Fruit fly (Drosophila melanogaster) whole organism, prepupa: ENCODE results near the gene Sfp24C1.

Source experiments
- Blimp-1 ChIP-seq: fragments of 200-800 bp; sonication (Bioruptor generic); optimal IDR thresholded peaks from 3 replicates; lab custom pipeline; 2017; ENCODE audit warnings: missing biosample characterization, missing genetic modification characterization, mild to moderate bottlenecking, moderate library complexity, missing genetic modification reagents
- CG10631 ChIP-seq: fragments of 200-800 bp; sonication (Bioruptor generic); optimal IDR thresholded peaks from 2 replicates; lab custom pipeline; 2016; ENCODE audit warnings: missing biosample characterization, missing genetic modification characterization
- CG11294 ChIP-seq: fragments of 200-800 bp; sonication (Bioruptor generic); IDR thresholded peaks from 2 replicates; pipeline ENCODE4 v1.3.6; 2022; ENCODE audit warnings: missing biosample characterization, missing genetic modification characterization
- CG11762 ChIP-seq: fragments of 200-800 bp; sonication (Bioruptor generic); optimal IDR thresholded peaks from 3 replicates; lab custom pipeline; 2016; ENCODE audit warnings: missing biosample characterization, missing genetic modification characterization; ENCODE audit not compliant: insufficient read depth
- CG11902 ChIP-seq: fragments of 200-800 bp; sonication (Bioruptor generic); optimal IDR thresholded peaks from 3 replicates; lab custom pipeline; 2016; ENCODE audit warnings: missing biosample characterization, missing genetic modification characterization
- CG15336 ChIP-seq: fragments of 200-800 bp; sonication (Bioruptor generic); IDR thresholded peaks from 2 replicates; pipeline ENCODE4 v1.3.6; 2022; ENCODE audit warnings: missing biosample characterization, missing genetic modification characterization
- CG16779 ChIP-seq: fragments of 200-800 bp; sonication (Bioruptor generic); optimal IDR thresholded peaks from 3 replicates; lab custom pipeline; 2017; ENCODE audit warnings: missing biosample characterization, mild to moderate bottlenecking, missing genetic modification characterization
- CG3032 ChIP-seq: fragments of 200-800 bp; optimal IDR thresholded peaks from 2 replicates; lab custom pipeline; 2019; ENCODE audit warnings: missing biosample characterization, mild to moderate bottlenecking, missing genetic modification characterization, moderate library complexity
- CG32006 ChIP-seq: fragments of 200-800 bp; sonication (Bioruptor generic); optimal IDR thresholded peaks from 3 replicates; lab custom pipeline; 2017; ENCODE audit warnings: missing biosample characterization, mild to moderate bottlenecking, missing genetic modification characterization
- CG4318 ChIP-seq: fragments of 200-800 bp; sonication (Bioruptor generic); optimal IDR thresholded peaks from 3 replicates; lab custom pipeline; 2017; ENCODE audit warnings: missing biosample characterization, mild to moderate bottlenecking, missing genetic modification characterization
- CG6163 ChIP-seq: fragments of 200-800 bp; sonication (Bioruptor generic); IDR thresholded peaks from 3 replicates; pipeline ENCODE4 v1.3.6; 2022; ENCODE audit warnings: missing biosample characterization, missing genetic modification characterization
- CG6276 ChIP-seq: fragments of 200-800 bp; sonication (Bioruptor generic); optimal IDR thresholded peaks from 2 replicates; lab custom pipeline; 2017; ENCODE audit warnings: missing biosample characterization, mild to moderate bottlenecking, missing genetic modification characterization
- CG6792 ChIP-seq: fragments of 200-800 bp; sonication (Bioruptor generic); optimal IDR thresholded peaks from 3 replicates; lab custom pipeline; 2016; ENCODE audit warnings: missing biosample characterization, missing genetic modification characterization
- CG6808 ChIP-seq: fragments of 200-800 bp; sonication (Bioruptor generic); optimal IDR thresholded peaks from 3 replicates; lab custom pipeline; 2017; ENCODE audit warnings: missing biosample characterization, missing genetic modification characterization, mild to moderate bottlenecking, moderate library complexity, missing genetic modification reagents
- CG6854 ChIP-seq: fragments of 200-800 bp; sonication (Bioruptor generic); optimal IDR thresholded peaks from 2 replicates; lab custom pipeline; 2017; ENCODE audit warnings: missing biosample characterization, mild to moderate bottlenecking, missing genetic modification characterization
- CG7368 ChIP-seq: fragments of 200-800 bp; sonication (Bioruptor generic); optimal IDR thresholded peaks from 3 replicates; lab custom pipeline; 2016; ENCODE audit warnings: missing biosample characterization, missing genetic modification characterization
- CG8119 ChIP-seq: fragments of 200-800 bp; sonication (Bioruptor generic); IDR thresholded peaks from 3 replicates; pipeline ENCODE4 v1.3.6; 2022; ENCODE audit warnings: missing biosample characterization, missing genetic modification characterization
- CG8632 ChIP-seq: fragments of 200-800 bp; sonication (Bioruptor generic); optimal IDR thresholded peaks from 3 replicates; lab custom pipeline; 2016; ENCODE audit warnings: missing biosample characterization, missing genetic modification characterization
- Eip75B ChIP-seq: fragments of 200-800 bp; sonication (Bioruptor generic); optimal IDR thresholded peaks from 3 replicates; lab custom pipeline; 2016; ENCODE audit warnings: missing biosample characterization, missing genetic modification characterization
- Eip78C ChIP-seq: fragments of 200-800 bp; sonication (Bioruptor generic); peaks from one replicate; lab custom pipeline; 2016; ENCODE audit warnings: missing biosample characterization, missing genetic modification characterization
- Ets21C ChIP-seq: fragments of 200-800 bp; sonication (Bioruptor generic); optimal IDR thresholded peaks from 3 replicates; lab custom pipeline; 2016; ENCODE audit warnings: missing biosample characterization, missing genetic modification characterization
- Ets96B ChIP-seq: fragments of 200-800 bp; optimal IDR thresholded peaks from 2 replicates; lab custom pipeline; 2019; ENCODE audit warnings: missing biosample characterization, mild to moderate bottlenecking, missing genetic modification characterization, moderate library complexity
- Gug ChIP-seq: fragments of 200-800 bp; sonication (Bioruptor generic); IDR thresholded peaks from 2 replicates; pipeline ENCODE4 v1.3.6; 2022; ENCODE audit warnings: missing biosample characterization, missing genetic modification characterization
- Hr38 ChIP-seq: sonication (Bioruptor generic); optimal IDR thresholded peaks from 2 replicates; lab custom pipeline; 2016; ENCODE audit warnings: missing biosample characterization, missing genetic modification characterization
- Hr39 ChIP-seq: fragments of 200-800 bp; sonication (Bioruptor generic); optimal IDR thresholded peaks from 2 replicates; lab custom pipeline; 2016; ENCODE audit warnings: missing biosample characterization, missing genetic modification characterization
- Hr4 ChIP-seq: fragments of 200-800 bp; sonication (Bioruptor generic); optimal IDR thresholded peaks from 3 replicates; lab custom pipeline; 2016; ENCODE audit warnings: missing biosample characterization, missing genetic modification characterization
- Lpt ChIP-seq: fragments of 200-800 bp; sonication (Bioruptor generic); optimal IDR thresholded peaks from 3 replicates; lab custom pipeline; 2016; ENCODE audit warnings: missing biosample characterization, missing genetic modification characterization
- Met ChIP-seq: fragments of 200-800 bp; sonication (Bioruptor generic); optimal IDR thresholded peaks from 3 replicates; lab custom pipeline; 2016; ENCODE audit warnings: missing biosample characterization, missing genetic modification characterization
- OdsH ChIP-seq: fragments of 200-800 bp; sonication (Bioruptor generic); optimal IDR thresholded peaks from 3 replicates; lab custom pipeline; 2016; ENCODE audit warnings: missing biosample characterization, missing genetic modification characterization
- Smox ChIP-seq: fragments of 200-800 bp; sonication (Bioruptor generic); optimal IDR thresholded peaks from 3 replicates; lab custom pipeline; 2016; ENCODE audit warnings: missing biosample characterization, missing genetic modification characterization
- achi ChIP-seq: fragments of 200-800 bp; sonication (Bioruptor generic); optimal IDR thresholded peaks from 3 replicates; lab custom pipeline; 2016; ENCODE audit warnings: missing biosample characterization, missing genetic modification characterization
- acj6 ChIP-seq: fragments of 200-800 bp; sonication (Bioruptor generic); optimal IDR thresholded peaks from 3 replicates; lab custom pipeline; 2016; ENCODE audit warnings: missing biosample characterization, missing genetic modification characterization
- cyc ChIP-seq: fragments of 200-800 bp; sonication (Bioruptor generic); optimal IDR thresholded peaks from 3 replicates; lab custom pipeline; 2016; ENCODE audit warnings: missing biosample characterization, missing genetic modification characterization
- dsx ChIP-seq: fragments of 200-800 bp; optimal IDR thresholded peaks from 3 replicates; lab custom pipeline; 2019; ENCODE audit warnings: missing biosample characterization, mild to moderate bottlenecking, missing genetic modification characterization, moderate library complexity; ENCODE audit not compliant: poor library complexity, severe bottlenecking
- eg ChIP-seq: fragments of 200-800 bp; sonication (Bioruptor generic); IDR thresholded peaks from 3 replicates; pipeline ENCODE4 v1.3.6; 2022; ENCODE audit warnings: missing biosample characterization, missing genetic modification characterization
- fd59A ChIP-seq: fragments of 200-800 bp; sonication (Bioruptor generic); optimal IDR thresholded peaks from 2 replicates; lab custom pipeline; 2017; ENCODE audit warnings: missing biosample characterization, mild to moderate bottlenecking, missing genetic modification characterization, missing genetic modification reagents
- fd85E ChIP-seq: fragments of 200-800 bp; sonication (Bioruptor generic); optimal IDR thresholded peaks from 3 replicates; lab custom pipeline; 2016; ENCODE audit warnings: missing biosample characterization, missing genetic modification characterization
- fkh ChIP-seq: fragments of 200-800 bp; sonication (Bioruptor generic); optimal IDR thresholded peaks from 3 replicates; lab custom pipeline; 2017; ENCODE audit warnings: missing biosample characterization, mild to moderate bottlenecking, missing genetic modification characterization, moderate library complexity
- pdm3 ChIP-seq: fragments of 200-800 bp; sonication (Bioruptor generic); optimal IDR thresholded peaks from 3 replicates; lab custom pipeline; 2016; ENCODE audit warnings: missing biosample characterization, missing genetic modification characterization
- salr ChIP-seq, 2 experiments: fragments of 200-800 bp; sonication (Bioruptor generic); optimal IDR thresholded peaks; 3 replicates each; lab custom pipeline; 2016 to 2018; ENCODE audit warnings: missing biosample characterization in 2 of 2, missing genetic modification characterization in 2 of 2, mild to moderate bottlenecking in 1 of 2
- ss ChIP-seq, 2 experiments: fragments of 200-800 bp; sonication (Bioruptor generic); optimal IDR thresholded peaks; 2 replicates in 1 of 2; 3 replicates in 1 of 2; lab custom pipeline; 2017 to 2018; ENCODE audit warnings: mild to moderate bottlenecking in 2 of 2, missing biosample characterization in 2 of 2, missing genetic modification characterization in 2 of 2, moderate library complexity in 1 of 2
- svp ChIP-seq: fragments of 200-800 bp; sonication (Bioruptor generic); peaks from one replicate; lab custom pipeline; 2016; ENCODE audit warnings: missing biosample characterization, missing genetic modification characterization
- topi ChIP-seq: fragments of 200-800 bp; sonication (Bioruptor generic); optimal IDR thresholded peaks from 3 replicates; lab custom pipeline; 2016; ENCODE audit warnings: missing biosample characterization, missing genetic modification characterization
- vri ChIP-seq: fragments of 200-800 bp; sonication (Bioruptor generic); optimal IDR thresholded peaks from 3 replicates; lab custom pipeline; 2016; ENCODE audit warnings: missing biosample characterization, mild to moderate bottlenecking, missing genetic modification characterization

Gene Sfp24C1

DNA sequence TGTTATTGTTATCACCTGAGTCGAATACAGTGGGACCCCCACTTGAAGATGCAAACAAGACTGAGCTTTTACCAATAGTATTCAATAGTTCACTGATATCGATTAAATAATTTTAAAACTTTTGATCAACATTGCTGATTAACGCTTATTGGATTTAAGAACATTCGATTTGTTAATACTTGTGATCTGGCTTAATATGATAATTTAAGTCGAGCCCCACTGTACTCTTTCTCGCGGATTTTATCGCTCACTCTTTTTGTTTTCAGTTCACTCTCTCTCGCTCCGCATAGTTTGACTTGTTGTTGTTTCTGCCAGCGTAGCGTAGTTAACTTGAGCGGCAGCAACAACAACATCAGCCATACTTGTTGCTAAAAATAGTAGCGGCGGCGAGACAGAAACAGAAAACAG, 44.8 kb upstream of the Sfp24C1 start (continued):
- TF ChIP-seq fkh (peak; percentile 91), Eip75B (GFP tag; lab: Kevin White, UChicago) (peak; percentile 99), Smox (GFP tag; lab: Kevin White, UChicago) (peak; percentile 99), CG10631 (GFP tag; lab: Kevin White, UChicago) (peak; percentile 98), CG4318 (GFP tag; lab: Kevin White, UChicago) (peak; percentile 97), acj6 (GFP tag; lab: Kevin White, UChicago) (peak; percentile 99), Gug (GFP tag; lab: Robert Waterston, UW) (peak; percentile 98), achi (GFP tag; lab: Kevin White, UChicago) (peak; percentile 98), OdsH (GFP tag; lab: Kevin White, UChicago) (peak; percentile 99), fd59A (peak; percentile 97), dsx (peak; percentile 97), Blimp-1 (GFP tag; lab: Kevin White, UChicago) (peak; percentile 94), CG6792 (GFP tag; lab: Kevin White, UChicago) (peak; percentile 99), topi (GFP tag; lab: Kevin White, UChicago) (peak; percentile 99), Hr38 (GFP tag; lab: Kevin White, UChicago) (peak; percentile 79), CG11294 (peak; percentile 97), CG32006 (peak; percentile 99), CG6276 (GFP tag; lab: Kevin White, UChicago) (peak; percentile 99), CG16779 (tag; lab: Kevin White, UChicago) (peak; percentile 98), CG11902 (GFP tag; lab: Kevin White, UChicago) (peak; percentile 98)

DNA sequence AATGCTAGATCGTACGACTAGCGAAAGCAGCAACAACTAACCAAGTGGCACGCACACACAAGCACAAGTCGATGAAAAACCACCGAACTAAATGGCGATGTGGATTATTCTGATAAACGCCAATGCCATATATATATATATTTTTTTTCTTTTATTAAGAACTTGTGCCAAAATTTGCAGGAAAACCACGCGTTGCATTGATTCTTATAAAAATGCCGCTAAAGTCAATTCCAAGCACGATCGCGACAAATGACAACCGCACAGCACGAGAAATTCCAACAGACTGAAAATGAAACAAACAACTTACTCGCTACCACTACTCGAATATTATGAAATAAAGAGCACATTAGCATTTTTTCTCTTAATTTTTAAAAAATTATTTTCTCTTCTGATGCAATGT, 43.8 kb upstream of the Sfp24C1 start, which contains the start of gene for:
for (minus strand) TSS at position 287 of the 400 bp plus-strand sequence.
- TF ChIP-seq CG3032 (tag; lab: Kevin White, UChicago), result no peak
- no peak for TF ChIP-seq Lpt
- TF ChIP-seq vri (GFP tag; lab: Kevin White, UChicago), result peak; percentile 24
- no peak for TF ChIP-seq dsx
- TF ChIP-seq Hr4, result no peak
- no peak for TF ChIP-seq Hr39 (GFP tag; lab: Kevin White, UChicago)
- no peak for TF ChIP-seq CG32006
- no peak for TF ChIP-seq CG16779 (tag; lab: Kevin White, UChicago)
- no peak for TF ChIP-seq CG8632 (GFP tag; lab: Kevin White, UChicago)
- peak; percentile 14 for TF ChIP-seq Eip78C (GFP tag; lab: Kevin White, UChicago)
- TF ChIP-seq CG6276 (GFP tag; lab: Kevin White, UChicago), result peak; percentile 26
- no peak for TF ChIP-seq acj6 (GFP tag; lab: Kevin White, UChicago)
- TF ChIP-seq Ets96B (tag; lab: Kevin White, UChicago), result no peak
- no peak for TF ChIP-seq CG11762
- peak; percentile 21 for TF ChIP-seq fkh
- TF ChIP-seq CG6163, result no peak; the same call in 1 of the 3 replicates
- TF ChIP-seq pdm3, result no peak
- no peak for TF ChIP-seq CG7368
- TF ChIP-seq CG8119 (GFP tag; lab: Robert Waterston, UW), result 0 out of 3 replicates have a peak, but pooled peaks have one; percentile 2
- no peak for TF ChIP-seq cyc
- no peak for TF ChIP-seq fd85E
- TF ChIP-seq Met (GFP tag; lab: Kevin White, UChicago), result no peak
- TF ChIP-seq eg (GFP tag; lab: Robert Waterston, UW), result no peak
- TF ChIP-seq CG10631 (GFP tag; lab: Kevin White, UChicago), result no peak
- TF ChIP-seq Ets21C (GFP tag; lab: Kevin White, UChicago), result no peak
- TF ChIP-seq svp (GFP tag; lab: Kevin White, UChicago), result no peak
- TF ChIP-seq salr (GFP tag; optimal IDR thresholded peaks at IDR 0.05; lab: Kevin White, UChicago), result no peak
- no peak for TF ChIP-seq Eip75B (GFP tag; lab: Kevin White, UChicago)
- no peak for TF ChIP-seq fd59A
- no peak for TF ChIP-seq CG15336 (GFP tag; lab: Robert Waterston, UW)
- no peak for TF ChIP-seq CG4318 (GFP tag; lab: Kevin White, UChicago)
- TF ChIP-seq Blimp-1 (GFP tag; lab: Kevin White, UChicago), result no peak
- no peak for TF ChIP-seq ss (GFP tag; optimal IDR thresholded peaks at IDR 0.05; lab: Kevin White, UChicago)
- TF ChIP-seq CG6808, result no peak
- TF ChIP-seq CG6854 (GFP tag; lab: Kevin White, UChicago), result no peak
- TF ChIP-seq, all 60 proteins: peak for 5
